Worm (Caenorhabditis elegans) whole organism, late embryonic: ENCODE data around the gene T02H6.1.

Experiments used
- ama-1 ChIP-seq: fragments of 150-350 bp; optimal IDR thresholded peaks from 2 replicates; lab custom pipeline; 2014
- ceh-22 ChIP-seq: sonication (generic microtip); optimal IDR thresholded peaks from 2 replicates; lab custom pipeline; 2017; ENCODE audit warnings: missing biosample characterization, missing genetic modification characterization
- unc-55 ChIP-seq: sonication (generic microtip); optimal IDR thresholded peaks from 2 replicates; lab custom pipeline; 2017; ENCODE audit warnings: missing biosample characterization, missing genetic modification reagents, missing genetic modification characterization

- no peak for TF ChIP-seq ama-1
- no peak for TF ChIP-seq ceh-22
- no peak for TF ChIP-seq unc-55 (GFP tag; lab: Kevin White, UChicago)
Measured at ce11 chrII:674116-674515, 35.1 kb upstream of the T02H6.1 start, which contains the start of gene Y39F10C.3.
